Fruit fly (Drosophila melanogaster): ENCODE results near the gene CG15211.

Gene CG15211

dm6 chrX:10802457-10803378 lies 30.4 kb downstream of the CG15211 start (continued):
- TF ChIP-seq sima (GFP tag; optimal IDR thresholded peaks at IDR 0.05), result no peak
- TF ChIP-seq CG4820 (GFP tag; optimal IDR thresholded peaks at IDR 0.05), result peak; percentile 31
- no peak for TF ChIP-seq Dp (GFP tag; optimal IDR thresholded peaks at IDR 0.05)
- no peak for TF ChIP-seq Opbp (GFP tag; IDR thresholded peaks at IDR 0.05; ENCODE audit: partially characterized antibody)
- no peak for TF ChIP-seq Stat92E (GFP tag; optimal IDR thresholded peaks at IDR 0.05)
- TF ChIP-seq cas (GFP tag; IDR thresholded peaks at IDR 0.05), result no peak
- peak; percentile 47 for TF ChIP-seq org-1 (GFP tag; optimal IDR thresholded peaks at IDR 0.05)
- peak; percentile 53 for TF ChIP-seq exex (tag; optimal IDR thresholded peaks at IDR 0.05)
- TF ChIP-seq CG6854 (GFP tag; optimal IDR thresholded peaks at IDR 0.05), result no peak
- peak; percentile 68 for TF ChIP-seq cwo (GFP tag; optimal IDR thresholded peaks at IDR 0.05)
- peak; percentile 72 for TF ChIP-seq CG17385 (GFP tag; optimal IDR thresholded peaks at IDR 0.05)
- TF ChIP-seq ara (GFP tag; IDR thresholded peaks at IDR 0.05), result no peak
- TF ChIP-seq gt (GFP tag; IDR thresholded peaks at IDR 0.05), result no peak
- no peak for TF ChIP-seq pb (GFP tag; optimal IDR thresholded peaks at IDR 0.05)
- TF ChIP-seq CG17829 (tag; optimal IDR thresholded peaks at IDR 0.05), result peak; percentile 67
- TF ChIP-seq CG17361 (GFP tag; IDR thresholded peaks at IDR 0.05), result peak; percentile 87
- no peak for TF ChIP-seq Aef1 (GFP tag; IDR thresholded peaks at IDR 0.05)
- peak; percentile 78 for TF ChIP-seq D19A (tag; optimal IDR thresholded peaks at IDR 0.05)
- no peak for TF ChIP-seq CG31365 (tag; optimal IDR thresholded peaks at IDR 0.05)
- no peak for TF ChIP-seq Mes4 (GFP tag; optimal IDR thresholded peaks at IDR 0.05)
- TF ChIP-seq h (optimal IDR thresholded peaks at IDR 0.05), result no peak
- no peak for TF ChIP-seq CG12942 (GFP tag; optimal IDR thresholded peaks at IDR 0.05)
- TF ChIP-seq dm (GFP tag; optimal IDR thresholded peaks at IDR 0.05), result no peak
- TF ChIP-seq CG17802 (tag; optimal IDR thresholded peaks at IDR 0.05), result no peak
- no peak for TF ChIP-seq CG7271 (tag; optimal IDR thresholded peaks at IDR 0.05)
- TF ChIP-seq CG2129 (GFP tag; IDR thresholded peaks at IDR 0.05; ENCODE audit: partially characterized antibody), result no peak
- no peak for TF ChIP-seq Camta (GFP tag; optimal IDR thresholded peaks at IDR 0.05)
- no peak for TF ChIP-seq tx (GFP tag; optimal IDR thresholded peaks at IDR 0.05)
- no peak for TF ChIP-seq crp (GFP tag; optimal IDR thresholded peaks at IDR 0.05)
- TF ChIP-seq CG14710 (tag; optimal IDR thresholded peaks at IDR 0.05), result peak; percentile 59
- TF ChIP-seq CG9876 (GFP tag; optimal IDR thresholded peaks at IDR 0.05), result no peak
- TF ChIP-seq inv (GFP tag; IDR thresholded peaks at IDR 0.05; ENCODE audit: partially characterized antibody), result no peak
- TF ChIP-seq otp (GFP tag; IDR thresholded peaks at IDR 0.05), result no peak
- TF ChIP-seq emc (GFP tag; optimal IDR thresholded peaks at IDR 0.05), result no peak
- no peak for TF ChIP-seq ap (GFP tag; IDR thresholded peaks at IDR 0.05)
- TF ChIP-seq insv (GFP tag; optimal IDR thresholded peaks at IDR 0.05), result no peak
- peak; percentile 57 for TF ChIP-seq CG12299 (tag; optimal IDR thresholded peaks at IDR 0.05)
- no peak for TF ChIP-seq Nf-YB (GFP tag; optimal IDR thresholded peaks at IDR 0.05)
- TF ChIP-seq GATAe (GFP tag; conservative IDR thresholded peaks at IDR 0.05), result no peak
- peak; percentile 16 for TF ChIP-seq tio (GFP tag; optimal IDR thresholded peaks at IDR 0.05)
- TF ChIP-seq HLHmδ (GFP tag; optimal IDR thresholded peaks at IDR 0.05), result no peak
- TF ChIP-seq sug (tag; optimal IDR thresholded peaks at IDR 0.05), result peak; percentile 47
- TF ChIP-seq ab (GFP tag; optimal IDR thresholded peaks at IDR 0.05), result no peak
- peak; percentile 53 for TF ChIP-seq wor (GFP tag; IDR thresholded peaks at IDR 0.05)
- peak; percentile 52 for TF ChIP-seq CG6254 (GFP tag; optimal IDR thresholded peaks at IDR 0.05)
- TF ChIP-seq gfzf (GFP tag; optimal IDR thresholded peaks at IDR 0.05), result no peak
- TF ChIP-seq NFAT (GFP tag; IDR thresholded peaks at IDR 0.05), result no peak
- peak; percentile 69 for TF ChIP-seq Meics (GFP tag; optimal IDR thresholded peaks at IDR 0.05)
- TF ChIP-seq CG30403 (GFP tag; optimal IDR thresholded peaks at IDR 0.05), result no peak
